Fruit fly (Drosophila melanogaster) whole organism, wandering third instar larva: ENCODE data around the gene Ugt35E1.
A peak's percentile ranks its signal among the peaks of the same experiment; 100 is the strongest.

ENCODE experiments used
- Abd-B ChIP-seq: fragments of >200 bp; optimal IDR thresholded peaks from 2 replicates; lab custom pipeline; 2017; ENCODE audit warnings: missing biosample characterization, missing genetic modification characterization
- CG32264 ChIP-seq: fragments of 200-800 bp; sonication (Bioruptor generic); optimal IDR thresholded peaks from 2 replicates; lab custom pipeline; 2016; ENCODE audit warnings: missing biosample characterization, missing genetic modification characterization
- CG9705 ChIP-seq: fragments of 200-800 bp; sonication (Bioruptor generic); optimal IDR thresholded peaks from 2 replicates; lab custom pipeline; 2018; ENCODE audit warnings: missing biosample characterization, mild to moderate bottlenecking, missing genetic modification characterization
- CrebA ChIP-seq: fragments of 200-800 bp; sonication (Bioruptor generic); optimal IDR thresholded peaks from 2 replicates; lab custom pipeline; 2016; ENCODE audit warnings: missing biosample characterization, mild to moderate bottlenecking, missing genetic modification characterization, borderline replicate concordance
- Dfd ChIP-seq: fragments of >200 bp; optimal IDR thresholded peaks from 2 replicates; lab custom pipeline; 2017; ENCODE audit warnings: missing biosample characterization, missing genetic modification characterization
- Dif ChIP-seq: fragments of 200-275, 200-300 bp; sonication (Bioruptor generic); optimal IDR thresholded peaks from 2 replicates; lab custom pipeline; 2018; ENCODE audit warnings: missing biosample characterization, missing genetic modification characterization; ENCODE audit not compliant: partially characterized antibody
- GATAd ChIP-seq: sonication (Bioruptor generic); optimal IDR thresholded peaks from 2 replicates; lab custom pipeline; 2016; ENCODE audit warnings: missing biosample characterization, missing genetic modification characterization
- HLH106 ChIP-seq: fragments of 200-800 bp; optimal IDR thresholded peaks from 3 replicates; lab custom pipeline; 2019; ENCODE audit warnings: missing biosample characterization, mild to moderate bottlenecking, missing genetic modification characterization, moderate library complexity
- Hnf4 ChIP-seq: fragments of 200-800 bp; sonication (Bioruptor generic); optimal IDR thresholded peaks from 2 replicates; lab custom pipeline; 2016; ENCODE audit warnings: missing biosample characterization, mild to moderate bottlenecking, missing genetic modification characterization
- Hr78 ChIP-seq: fragments of >200 bp; optimal IDR thresholded peaks from 2 replicates; lab custom pipeline; 2017; ENCODE audit warnings: missing biosample characterization, missing genetic modification characterization
- Hr83 ChIP-seq: fragments of 200-300 bp; sonication (Bioruptor generic); optimal IDR thresholded peaks from 2 replicates; lab custom pipeline; 2016; ENCODE audit warnings: missing biosample characterization, mild to moderate bottlenecking, missing genetic modification characterization, moderate library complexity; ENCODE audit not compliant: poor library complexity, severe bottlenecking
- Jra ChIP-seq: sonication (Bioruptor generic); optimal IDR thresholded peaks from 2 replicates; lab custom pipeline; 2016; ENCODE audit warnings: missing biosample characterization, missing genetic modification characterization
- Mio ChIP-seq: sonication (Bioruptor generic); optimal IDR thresholded peaks from 2 replicates; lab custom pipeline; 2016; ENCODE audit warnings: missing biosample characterization, missing genetic modification characterization
- Myc ChIP-seq: fragments of >200 bp; optimal IDR thresholded peaks from 2 replicates; lab custom pipeline; 2017
- N ChIP-seq: fragments of >200 bp; optimal IDR thresholded peaks from 2 replicates; lab custom pipeline; 2018; ENCODE audit warnings: missing biosample characterization, missing external identifiers, missing genetic modification characterization
- OdsH ChIP-seq: fragments of 200-800 bp; sonication (Bioruptor generic); optimal IDR thresholded peaks from 2 replicates; lab custom pipeline; 2016; ENCODE audit warnings: missing biosample characterization, mild to moderate bottlenecking, missing genetic modification characterization
- Rel ChIP-seq, 2 experiments: fragments of 200-800 bp; sonication (Bioruptor generic) in 1 of 2; optimal IDR thresholded peaks; 2 replicates in 1 of 2; 3 replicates in 1 of 2; lab custom pipeline; 2016 to 2019; ENCODE audit warnings: mild to moderate bottlenecking in 2 of 2, missing biosample characterization in 2 of 2, missing genetic modification characterization in 2 of 2, moderate library complexity in 1 of 2
- Sp1 ChIP-seq: fragments of 200-800 bp; sonication (Bioruptor generic); optimal IDR thresholded peaks from 3 replicates; lab custom pipeline; 2019; ENCODE audit warnings: missing biosample characterization, mild to moderate bottlenecking, missing genetic modification characterization, moderate library complexity
- Vsx2 ChIP-seq: fragments of 200-300, 225-300 bp; sonication (Bioruptor generic); optimal IDR thresholded peaks from 2 replicates; lab custom pipeline; 2018; ENCODE audit warnings: missing biosample characterization, missing genetic modification characterization; ENCODE audit not compliant: partially characterized antibody
- br ChIP-seq: fragments of 200-800 bp; sonication (Bioruptor generic); optimal IDR thresholded peaks from 2 replicates; lab custom pipeline; 2016; ENCODE audit warnings: missing biosample characterization, missing genetic modification characterization
- brk ChIP-seq: fragments of 200-800 bp; sonication (Bioruptor generic); optimal IDR thresholded peaks from 2 replicates; lab custom pipeline; 2016; ENCODE audit warnings: missing biosample characterization, mild to moderate bottlenecking, missing genetic modification characterization
- dl ChIP-seq, 2 experiments: fragments of 175-275, 200-275 bp in 1 of 2; fragments of 200-275 bp in 1 of 2; sonication (Bioruptor generic); optimal IDR thresholded peaks; lab custom pipeline; 2018; ENCODE audit warnings: mild to moderate bottlenecking in 2 of 2, missing biosample characterization in 2 of 2, missing genetic modification characterization in 2 of 2, moderate library complexity in 2 of 2; ENCODE audit not compliant: partially characterized antibody in 2 of 2, insufficient read depth in 1 of 2
- dmrt93B ChIP-seq: fragments of 200-800 bp; sonication (Bioruptor generic); optimal IDR thresholded peaks from 2 replicates; lab custom pipeline; 2018; ENCODE audit warnings: missing biosample characterization, mild to moderate bottlenecking, missing genetic modification characterization
- dsf ChIP-seq: sonication (Bioruptor generic); optimal IDR thresholded peaks from 2 replicates; lab custom pipeline; 2016; ENCODE audit warnings: missing biosample characterization, missing genetic modification characterization, borderline replicate concordance
- ey ChIP-seq: fragments of 200-800 bp; sonication (Bioruptor generic); optimal IDR thresholded peaks from 2 replicates; lab custom pipeline; 2016; ENCODE audit warnings: missing biosample characterization, missing genetic modification characterization
- foxo ChIP-seq, 2 experiments: fragments of 200-800 bp; sonication (Bioruptor generic); optimal IDR thresholded peaks; 2 replicates in 1 of 2; 3 replicates in 1 of 2; lab custom pipeline; 2016 to 2017; ENCODE audit warnings: missing biosample characterization in 2 of 2, missing genetic modification characterization in 2 of 2
- fru ChIP-seq: fragments of 200-800 bp; sonication (Bioruptor generic); optimal IDR thresholded peaks from 3 replicates; lab custom pipeline; 2016; ENCODE audit warnings: missing biosample characterization, mild to moderate bottlenecking, missing genetic modification characterization
- h ChIP-seq: fragments of 200-800 bp; sonication (Bioruptor generic); optimal IDR thresholded peaks from 3 replicates; lab custom pipeline; 2016; ENCODE audit warnings: missing biosample characterization, mild to moderate bottlenecking, missing genetic modification characterization
- jim ChIP-seq: fragments of 175-275, 200-325 bp; sonication (Bioruptor generic); optimal IDR thresholded peaks from 2 replicates; lab custom pipeline; 2016; ENCODE audit warnings: missing biosample characterization, mild to moderate bottlenecking, missing genetic modification characterization
- lola ChIP-seq: fragments of >200 bp; optimal IDR thresholded peaks from 2 replicates; lab custom pipeline; 2017; ENCODE audit warnings: missing biosample characterization, missing genetic modification characterization
- pan ChIP-seq: fragments of >200 bp; optimal IDR thresholded peaks from 2 replicates; lab custom pipeline; 2017
- psq ChIP-seq: fragments of 200-800 bp; sonication (Bioruptor generic); optimal IDR thresholded peaks from 3 replicates; lab custom pipeline; 2017; ENCODE audit warnings: missing biosample characterization, mild to moderate bottlenecking, missing genetic modification characterization, moderate library complexity
- rgr ChIP-seq: fragments of 200-800 bp; sonication (Bioruptor generic); optimal IDR thresholded peaks from 3 replicates; lab custom pipeline; 2016; ENCODE audit warnings: missing biosample characterization, mild to moderate bottlenecking, missing genetic modification characterization
- sage ChIP-seq: fragments of 200-800 bp; sonication (Bioruptor generic); optimal IDR thresholded peaks from 2 replicates; lab custom pipeline; 2016; ENCODE audit warnings: missing biosample characterization, mild to moderate bottlenecking, missing genetic modification characterization
- sv ChIP-seq: fragments of 200-800 bp; sonication (Bioruptor generic); optimal IDR thresholded peaks from 3 replicates; lab custom pipeline; 2016; ENCODE audit warnings: missing biosample characterization, missing genetic modification characterization
- tai ChIP-seq: sonication (Bioruptor generic); optimal IDR thresholded peaks from 2 replicates; lab custom pipeline; 2016; ENCODE audit warnings: missing biosample characterization, missing genetic modification characterization
- usp ChIP-seq: fragments of >200 bp; optimal IDR thresholded peaks from 2 replicates; lab custom pipeline; 2017; ENCODE audit warnings: missing biosample characterization, missing genetic modification characterization
- woc ChIP-seq: sonication (Bioruptor generic); optimal IDR thresholded peaks from 2 replicates; lab custom pipeline; 2016; ENCODE audit warnings: missing biosample characterization, mild to moderate bottlenecking, missing genetic modification characterization

Gene Ugt35E1

dm6 chr3R:11197389-11197716 lies 31.5 kb upstream of the Ugt35E1 start, which contains the start of gene cu:
Gene cu (plus strand): TSS chr3R:11197592.
- TF ChIP-seq dsf (GFP tag; lab: Kevin White, UChicago), result no peak
- TF ChIP-seq sv (GFP tag; lab: Kevin White, UChicago), result peak; percentile 32
- TF ChIP-seq dl (GFP tag; optimal IDR thresholded peaks at IDR 0.05; lab: Kevin White, UChicago; ENCODE audit: insufficient read depth in 1 of 2, partially characterized antibody in 2 of 2), result peak; percentile 76 to 82
- no peak for TF ChIP-seq Myc (lab: Kevin White, UChicago)
- peak; percentile 86 for TF ChIP-seq Jra (GFP tag; lab: Kevin White, UChicago)
- TF ChIP-seq Vsx2 (GFP tag; lab: Kevin White, UChicago), result peak; percentile 12
- no peak for TF ChIP-seq Dfd (GFP tag; lab: Kevin White, UChicago)
- peak; percentile 60 for TF ChIP-seq brk
- TF ChIP-seq CrebA (GFP tag; lab: Kevin White, UChicago), result no peak
- no peak for TF ChIP-seq N (GFP tag; lab: Kevin White, UChicago)
- TF ChIP-seq Dif (GFP tag; lab: Kevin White, UChicago), result peak; percentile 62

dm6 chr3R:11196648-11197388 lies 30.9 kb upstream of the Ugt35E1 start:
- TF ChIP-seq Sp1, result peak; percentile 99
- TF ChIP-seq dmrt93B (GFP tag; lab: Kevin White, UChicago), result peak; percentile 98
- TF ChIP-seq foxo (GFP tag; optimal IDR thresholded peaks at IDR 0.05; lab: Kevin White, UChicago), result peak in 1 of 2 experiments; percentile 96
- no peak for TF ChIP-seq Jra (GFP tag; lab: Kevin White, UChicago)
- peak; percentile 95 for TF ChIP-seq HLH106 (tag; lab: Kevin White, UChicago)
- no peak for TF ChIP-seq jim (GFP tag; lab: Kevin White, UChicago)
- TF ChIP-seq usp (GFP tag; lab: Kevin White, UChicago), result no peak
- no peak for TF ChIP-seq Hr83 (GFP tag; lab: Kevin White, UChicago)
- TF ChIP-seq Myc (lab: Kevin White, UChicago), result no peak
- no peak for TF ChIP-seq Abd-B (GFP tag; lab: Kevin White, UChicago)
- peak; percentile 94 for TF ChIP-seq rgr (GFP tag; lab: Kevin White, UChicago)
- TF ChIP-seq sage (GFP tag; lab: Kevin White, UChicago), result peak; percentile 72
- TF ChIP-seq fru (GFP tag; lab: Kevin White, UChicago), result peak; percentile 96
- peak; percentile 64 for TF ChIP-seq GATAd (GFP tag; lab: Kevin White, UChicago)
- peak; percentile 4 for TF ChIP-seq Dif (GFP tag; lab: Kevin White, UChicago)
- peak; percentile 99 for TF ChIP-seq Dfd (GFP tag; lab: Kevin White, UChicago)
- peak; percentile 94 for TF ChIP-seq CG9705 (GFP tag; lab: Kevin White, UChicago)
- TF ChIP-seq Rel (GFP tag; optimal IDR thresholded peaks at IDR 0.05; lab: Kevin White, UChicago), result peak; percentile 73
- peak; percentile 65 for TF ChIP-seq Rel (tag; optimal IDR thresholded peaks at IDR 0.05; lab: Kevin White, UChicago)
- peak; percentile 90 for TF ChIP-seq br
- TF ChIP-seq tai (GFP tag; lab: Kevin White, UChicago), result peak; percentile 73
- peak; percentile 98 for TF ChIP-seq psq (GFP tag; lab: Kevin White, UChicago)
- TF ChIP-seq dsf (GFP tag; lab: Kevin White, UChicago), result peak; percentile 80
- TF ChIP-seq N (GFP tag; lab: Kevin White, UChicago), result no peak
- TF ChIP-seq pan, result no peak
- TF ChIP-seq Hr78 (GFP tag; lab: Kevin White, UChicago), result no peak
- no peak for TF ChIP-seq lola (GFP tag; lab: Kevin White, UChicago)
- TF ChIP-seq OdsH (GFP tag; lab: Kevin White, UChicago), result peak; percentile 96
- no peak for TF ChIP-seq CG32264
- TF ChIP-seq woc (GFP tag; lab: Kevin White, UChicago), result peak; percentile 92
- TF ChIP-seq brk, result peak; percentile 88
- TF ChIP-seq dl (GFP tag; optimal IDR thresholded peaks at IDR 0.05; lab: Kevin White, UChicago; ENCODE audit: insufficient read depth in 1 of 2, partially characterized antibody in 2 of 2), result no peak
- peak; percentile 95 for TF ChIP-seq sv (GFP tag; lab: Kevin White, UChicago)
- no peak for TF ChIP-seq Mio (GFP tag; lab: Kevin White, UChicago)
- TF ChIP-seq Hnf4 (GFP tag; lab: Kevin White, UChicago), result peak; percentile 72
- no peak for TF ChIP-seq CrebA (GFP tag; lab: Kevin White, UChicago)
- TF ChIP-seq ey (GFP tag; lab: Kevin White, UChicago), result peak; percentile 90
- TF ChIP-seq Vsx2 (GFP tag; lab: Kevin White, UChicago), result no peak
- peak; percentile 95 for TF ChIP-seq h
